Fruit fly (Drosophila melanogaster): ENCODE measurements around the gene nej.

DNA sequence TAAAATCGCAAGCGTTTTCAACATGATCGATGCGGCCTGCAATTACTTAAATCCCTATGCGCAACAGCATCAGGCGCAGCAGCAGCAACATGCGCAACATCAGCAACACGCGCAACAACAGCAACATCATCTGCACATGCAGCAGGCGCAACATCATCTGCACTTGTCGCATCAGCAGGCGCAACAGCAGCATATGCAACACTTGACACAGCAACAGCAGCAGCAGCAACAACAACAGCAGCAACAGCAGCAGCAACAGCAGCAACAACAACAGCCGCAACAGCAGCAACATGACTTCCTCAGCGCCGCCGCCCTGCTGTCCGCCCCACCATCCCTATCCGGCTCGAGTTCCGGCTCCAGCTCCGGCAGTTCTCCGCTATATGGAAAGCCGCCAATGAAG lies 7.8 kb upstream of the nej start:
- TF ChIP-seq CG6276 (GFP tag; optimal IDR thresholded peaks at IDR 0.05) (no peak), CG6163 (GFP tag; IDR thresholded peaks at IDR 0.05) (no peak), Sox14 (GFP tag; optimal IDR thresholded peaks at IDR 0.05) (no peak), lz (GFP tag; optimal IDR thresholded peaks at IDR 0.05) (no peak), CG6854 (GFP tag; optimal IDR thresholded peaks at IDR 0.05) (no peak), CG32006 (GFP tag; optimal IDR thresholded peaks at IDR 0.05) (no peak)

All from whole organism, prepupa.